Worm (Caenorhabditis elegans): ENCODE measurements around the gene K09D9.1.

Gene K09D9.1

DNA sequence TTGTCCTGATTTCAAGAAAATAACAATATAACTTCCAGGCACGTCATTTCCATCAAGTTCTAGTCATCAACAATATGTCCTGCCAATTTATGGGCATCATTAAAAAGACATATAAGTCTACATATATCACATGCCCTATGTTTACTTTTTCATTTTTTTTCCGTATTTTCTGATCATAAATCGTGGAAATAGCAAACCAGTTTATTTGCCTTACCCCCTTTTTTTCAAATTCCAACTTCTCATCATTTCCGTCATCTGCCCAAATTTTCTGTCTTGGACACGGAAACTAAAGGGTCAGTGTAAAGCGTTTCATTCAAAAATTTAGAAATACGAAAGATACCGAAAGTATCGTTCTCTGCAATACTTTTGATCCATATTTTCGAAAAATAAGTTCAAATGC is 32.5 kb upstream of the K09D9.1 start:
- TF ChIP-seq ref-1 (GFP tag; conservative IDR thresholded peaks at IDR 0.05) (no peak), med-1 (GFP tag; optimal IDR thresholded peaks at IDR 0.05; ENCODE audit: insufficient read depth) (no peak), tab-1 (GFP tag; IDR thresholded peaks at IDR 0.05) (no peak), klf-2 (GFP tag; conservative IDR thresholded peaks at IDR 0.05) (no peak), ztf-23 (GFP tag; IDR thresholded peaks at IDR 0.05) (no peak), ztf-29 (GFP tag; IDR thresholded peaks at IDR 0.05) (no peak), flt-1 (GFP tag; IDR thresholded peaks at IDR 0.05) (no peak), cog-1 (tag; optimal IDR thresholded peaks at IDR 0.05) (no peak), T22C8.4 (GFP tag; IDR thresholded peaks at IDR 0.05) (no peak)

- TF ChIP-seq ztf-23 (GFP tag; IDR thresholded peaks at IDR 0.05) (no peak), flt-1 (GFP tag; IDR thresholded peaks at IDR 0.05) (no peak), ztf-29 (GFP tag; IDR thresholded peaks at IDR 0.05) (no peak), ref-1 (GFP tag; conservative IDR thresholded peaks at IDR 0.05) (no peak), klf-2 (GFP tag; conservative IDR thresholded peaks at IDR 0.05) (no peak), T22C8.4 (GFP tag; IDR thresholded peaks at IDR 0.05) (no peak), cog-1 (tag; optimal IDR thresholded peaks at IDR 0.05) (no peak), tab-1 (GFP tag; IDR thresholded peaks at IDR 0.05) (no peak), med-1 (GFP tag; optimal IDR thresholded peaks at IDR 0.05; ENCODE audit: insufficient read depth) (no peak)
Observed at ce11 chrV:3994048-3994447, 30.8 kb upstream of the K09D9.1 start, which contains the start of gene K09D9.9. K09D9.9 (minus strand) TSS chrV:3994148.

DNA sequence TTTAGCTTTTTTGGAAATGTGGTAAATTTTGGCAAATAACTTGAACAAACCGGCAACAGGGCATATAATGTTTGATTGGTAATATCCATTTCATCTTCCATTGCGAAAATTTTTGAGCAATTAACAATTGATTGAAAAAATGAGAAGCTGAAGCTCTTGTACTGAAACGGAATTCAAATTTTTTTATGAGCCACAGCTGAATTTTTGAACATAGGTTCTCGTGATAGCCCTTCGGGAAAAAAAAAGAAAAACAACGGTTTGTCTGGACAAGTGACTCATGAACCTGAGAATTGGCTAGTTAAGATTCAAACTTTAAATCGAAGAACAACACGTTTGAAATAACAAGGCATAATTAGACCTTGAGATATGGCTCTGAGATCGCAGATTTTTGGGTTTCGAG is 29.0 kb upstream of the K09D9.1 start, which contains the start of gene srx-62:
TSS of gene srx-62 (minus strand) at position 101 of the 400 bp plus-strand sequence.
- no peak for TF ChIP-seq ztf-23 (GFP tag; IDR thresholded peaks at IDR 0.05)
- no peak for TF ChIP-seq flt-1 (GFP tag; IDR thresholded peaks at IDR 0.05)

- TF ChIP-seq T22C8.4 (GFP tag; IDR thresholded peaks at IDR 0.05) (no peak), flt-1 (GFP tag; IDR thresholded peaks at IDR 0.05) (no peak), klf-2 (GFP tag; conservative IDR thresholded peaks at IDR 0.05) (no peak), ref-1 (GFP tag; conservative IDR thresholded peaks at IDR 0.05) (no peak), ztf-23 (GFP tag; IDR thresholded peaks at IDR 0.05) (no peak), cog-1 (tag; optimal IDR thresholded peaks at IDR 0.05) (no peak), tab-1 (GFP tag; IDR thresholded peaks at IDR 0.05) (no peak), med-1 (GFP tag; optimal IDR thresholded peaks at IDR 0.05; ENCODE audit: insufficient read depth) (no peak), ztf-29 (GFP tag; IDR thresholded peaks at IDR 0.05) (no peak)
Observed at ce11 chrV:4004577-4004976, 20.3 kb upstream of the K09D9.1 start.

- TF ChIP-seq T22C8.4 (GFP tag; IDR thresholded peaks at IDR 0.05): no peak
- no peak for TF ChIP-seq klf-2 (GFP tag; conservative IDR thresholded peaks at IDR 0.05)
Observed at ce11 chrV:4005219-4005618, 19.6 kb upstream of the K09D9.1 start, which contains the start of gene srh-8. srh-8 (plus strand) TSS chrV:4005519.

ce11 chrV:4007927-4008326 is 16.9 kb upstream of the K09D9.1 start, which contains the start of gene srh-7:
srh-7 (plus strand) TSS chrV:4008227.
- TF ChIP-seq cog-1 (tag; optimal IDR thresholded peaks at IDR 0.05): no peak
- TF ChIP-seq med-1 (GFP tag; optimal IDR thresholded peaks at IDR 0.05; ENCODE audit: insufficient read depth): no peak
- no peak for TF ChIP-seq T22C8.4 (GFP tag; IDR thresholded peaks at IDR 0.05)
- TF ChIP-seq tab-1 (GFP tag; IDR thresholded peaks at IDR 0.05): no peak
- TF ChIP-seq ref-1 (GFP tag; conservative IDR thresholded peaks at IDR 0.05): no peak
- no peak for TF ChIP-seq ztf-23 (GFP tag; IDR thresholded peaks at IDR 0.05)
- no peak for TF ChIP-seq ztf-29 (GFP tag; IDR thresholded peaks at IDR 0.05)
- TF ChIP-seq flt-1 (GFP tag; IDR thresholded peaks at IDR 0.05): no peak
- no peak for TF ChIP-seq klf-2 (GFP tag; conservative IDR thresholded peaks at IDR 0.05)

DNA sequence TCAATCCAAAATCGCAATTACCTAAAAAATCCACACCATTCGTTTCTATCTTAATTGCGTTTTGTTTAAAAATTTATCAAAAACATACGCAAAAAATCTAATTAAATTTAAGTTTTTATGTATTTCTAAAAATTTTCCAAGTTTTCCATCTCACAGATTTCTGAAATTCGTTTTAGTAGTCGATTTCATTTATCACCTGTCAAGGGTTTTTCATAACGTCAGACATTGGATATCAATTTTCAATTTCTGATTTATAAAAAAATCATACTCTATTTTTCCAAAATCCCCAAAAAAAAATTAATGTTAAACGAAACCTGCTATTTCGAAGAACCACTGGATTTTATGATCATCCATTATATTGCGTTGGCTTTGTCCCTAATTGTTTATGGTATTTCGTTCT is 14.7 kb upstream of the K09D9.1 start, which contains the start of gene srh-4:
TSS of gene srh-4 (plus strand) at position 301 of the 400 bp plus-strand sequence.
- TF ChIP-seq cog-1 (tag; optimal IDR thresholded peaks at IDR 0.05) (no peak), ztf-23 (GFP tag; IDR thresholded peaks at IDR 0.05) (no peak), klf-2 (GFP tag; conservative IDR thresholded peaks at IDR 0.05) (no peak), ref-1 (GFP tag; conservative IDR thresholded peaks at IDR 0.05) (no peak), tab-1 (GFP tag; IDR thresholded peaks at IDR 0.05) (no peak), ztf-29 (GFP tag; IDR thresholded peaks at IDR 0.05) (no peak), T22C8.4 (GFP tag; IDR thresholded peaks at IDR 0.05) (no peak), med-1 (GFP tag; optimal IDR thresholded peaks at IDR 0.05; ENCODE audit: insufficient read depth) (no peak), flt-1 (GFP tag; IDR thresholded peaks at IDR 0.05) (no peak)

DNA sequence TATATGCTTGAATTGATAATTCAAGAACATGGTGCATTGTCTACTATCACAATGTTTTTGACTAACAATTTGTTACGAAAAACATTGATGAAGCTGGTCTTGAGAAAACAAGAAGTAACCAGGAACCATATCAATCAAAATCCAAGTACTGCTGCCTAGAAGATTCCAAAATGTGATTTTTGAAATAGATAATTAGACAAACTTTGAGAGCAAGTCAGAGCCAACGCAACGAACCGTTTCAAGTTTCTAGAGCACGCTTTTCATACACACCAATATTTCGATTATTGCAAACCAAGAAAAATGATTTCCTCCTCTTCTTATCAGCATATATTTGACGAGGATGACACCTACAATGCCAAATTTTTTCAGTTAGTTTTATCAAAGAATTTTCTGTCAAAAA is 8.1 kb upstream of the K09D9.1 start, which contains the start of gene srw-89:
TSS of gene srw-89 (plus strand) at position 301 of the 400 bp plus-strand sequence.
- TF ChIP-seq ztf-29 (GFP tag; IDR thresholded peaks at IDR 0.05): no peak
- TF ChIP-seq flt-1 (GFP tag; IDR thresholded peaks at IDR 0.05): no peak
- TF ChIP-seq T22C8.4 (GFP tag; IDR thresholded peaks at IDR 0.05): no peak
- TF ChIP-seq med-1 (GFP tag; optimal IDR thresholded peaks at IDR 0.05; ENCODE audit: insufficient read depth): no peak
- no peak for TF ChIP-seq tab-1 (GFP tag; IDR thresholded peaks at IDR 0.05)
- no peak for TF ChIP-seq klf-2 (GFP tag; conservative IDR thresholded peaks at IDR 0.05)
- no peak for TF ChIP-seq cog-1 (tag; optimal IDR thresholded peaks at IDR 0.05)
- TF ChIP-seq ztf-23 (GFP tag; IDR thresholded peaks at IDR 0.05): no peak
- TF ChIP-seq ref-1 (GFP tag; conservative IDR thresholded peaks at IDR 0.05): no peak

ce11 chrV:4018591-4018990 is 6.3 kb upstream of the K09D9.1 start:
- TF ChIP-seq ref-1 (GFP tag; conservative IDR thresholded peaks at IDR 0.05): no peak
- no peak for TF ChIP-seq ztf-23 (GFP tag; IDR thresholded peaks at IDR 0.05)
- TF ChIP-seq ztf-29 (GFP tag; IDR thresholded peaks at IDR 0.05): no peak
- no peak for TF ChIP-seq T22C8.4 (GFP tag; IDR thresholded peaks at IDR 0.05)
- TF ChIP-seq flt-1 (GFP tag; IDR thresholded peaks at IDR 0.05): no peak
- TF ChIP-seq klf-2 (GFP tag; conservative IDR thresholded peaks at IDR 0.05): no peak
- no peak for TF ChIP-seq tab-1 (GFP tag; IDR thresholded peaks at IDR 0.05)
- no peak for TF ChIP-seq med-1 (GFP tag; optimal IDR thresholded peaks at IDR 0.05; ENCODE audit: insufficient read depth)
- TF ChIP-seq cog-1 (tag; optimal IDR thresholded peaks at IDR 0.05): no peak

DNA sequence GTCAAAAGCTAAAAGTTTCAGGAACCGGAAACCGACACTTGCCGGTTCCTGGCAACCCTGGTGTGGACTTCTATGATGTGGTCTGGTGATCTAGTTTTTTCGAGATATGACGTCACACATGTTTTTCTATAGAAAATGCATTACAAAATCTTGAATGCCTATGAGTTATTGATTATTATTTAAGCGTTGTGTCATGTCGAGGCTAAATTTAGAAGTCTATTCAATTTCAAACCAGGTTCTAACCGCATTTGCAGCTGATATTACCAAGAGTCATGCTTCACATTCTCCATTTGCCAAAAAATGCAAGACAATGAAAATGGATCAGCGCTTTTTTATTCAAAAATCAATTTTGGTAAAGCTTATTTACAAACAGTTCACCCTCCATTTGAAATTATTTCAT is 5.7 kb upstream of the K09D9.1 start, which contains the start of gene K09D9.3:
TSS of gene K09D9.3 (plus strand) at position 301 of the 400 bp plus-strand sequence.
- TF ChIP-seq med-1 (GFP tag; optimal IDR thresholded peaks at IDR 0.05; ENCODE audit: insufficient read depth) (no peak), klf-2 (GFP tag; conservative IDR thresholded peaks at IDR 0.05) (no peak), cog-1 (tag; optimal IDR thresholded peaks at IDR 0.05) (no peak), ztf-29 (GFP tag; IDR thresholded peaks at IDR 0.05) (no peak), T22C8.4 (GFP tag; IDR thresholded peaks at IDR 0.05) (no peak), flt-1 (GFP tag; IDR thresholded peaks at IDR 0.05) (no peak), tab-1 (GFP tag; IDR thresholded peaks at IDR 0.05) (no peak), ref-1 (GFP tag; conservative IDR thresholded peaks at IDR 0.05) (no peak), ztf-23 (GFP tag; IDR thresholded peaks at IDR 0.05) (no peak)

Data from whole organism, midembryonic.